Worm (Caenorhabditis elegans) whole organism, late embryonic: ENCODE measurements around the gene tctn-1.

Experiments used
- K09A11.1 ChIP-seq: sonication (generic microtip); optimal IDR thresholded peaks from 2 replicates; lab custom pipeline; 2017; ENCODE audit warnings: antibody characterized with exemption, mild to moderate bottlenecking, missing genetic modification characterization, missing compliant biosample characterization; ENCODE audit not compliant: insufficient read depth
- nfya-1 ChIP-seq: sonication (generic microtip); optimal IDR thresholded peaks from 2 replicates; lab custom pipeline; 2017; ENCODE audit warnings: missing genetic modification characterization, mild to moderate bottlenecking, missing compliant biosample characterization, antibody characterized with exemption, moderate library complexity
- nhr-11 ChIP-seq: fragments of 150-350 bp; optimal IDR thresholded peaks from 2 replicates; lab custom pipeline; 2014; ENCODE audit warnings: missing biosample characterization, missing genetic modification characterization

- TF ChIP-seq nfya-1 (tag; lab: Kevin White, UChicago) (peak; percentile 99), nhr-11 (tag; lab: Kevin White, UChicago) (peak; percentile 55), K09A11.1 (tag; lab: Kevin White, UChicago) (peak; percentile 86)
These were observed 2.2 kb upstream of the tctn-1 start, which contains the start of the genes rpl-20 and Y17G9B.5 for ce11 chrIV:4749728-4750278.
